Fruit fly (Drosophila melanogaster): ENCODE results near the gene CG6813.

- TF ChIP-seq Dll (optimal IDR thresholded peaks at IDR 0.05) (peak; percentile 96), pan (optimal IDR thresholded peaks at IDR 0.05) (no peak)
Observed at dm6 chr3R:11604654-11605436, 21.6 kb downstream of the CG6813 start.
